Fruit fly (Drosophila melanogaster) whole organism, embryonic: ENCODE data around the gene Ctr1A.
A peak's percentile ranks its signal among the peaks of the same experiment; 100 is the strongest.

Experiments
- Abd-B ChIP-seq: fragments of 200-800 bp; sonication (Bioruptor generic); optimal IDR thresholded peaks from 2 replicates; lab custom pipeline; 2018; ENCODE audit warnings: missing biosample characterization, mild to moderate bottlenecking, missing genetic modification characterization, moderate library complexity
- Atf3 ChIP-seq: fragments of 200-800 bp; sonication (Bioruptor generic); optimal IDR thresholded peaks from 3 replicates; lab custom pipeline; 2016; ENCODE audit warnings: missing biosample characterization, missing genetic modification characterization
- BEAF-32 ChIP-seq: fragments of 200-800 bp; sonication (Bioruptor generic); optimal IDR thresholded peaks from 3 replicates; lab custom pipeline; 2017; ENCODE audit warnings: missing biosample characterization, missing genetic modification characterization, mild to moderate bottlenecking, moderate library complexity, missing genetic modification reagents
- CG10209 ChIP-seq: fragments of 200-800 bp; sonication (Bioruptor generic); optimal IDR thresholded peaks from 3 replicates; lab custom pipeline; 2017; ENCODE audit warnings: missing biosample characterization, mild to moderate bottlenecking, missing genetic modification characterization, missing genetic modification reagents
- CG10462 ChIP-seq: fragments of 200-800 bp; sonication (Bioruptor generic); optimal IDR thresholded peaks from 2 replicates; lab custom pipeline; 2016; ENCODE audit warnings: missing biosample characterization, missing genetic modification characterization
- CG10543 ChIP-seq: fragments of 200-800 bp; sonication (Bioruptor generic); optimal IDR thresholded peaks from 3 replicates; lab custom pipeline; 2017; ENCODE audit warnings: missing biosample characterization, mild to moderate bottlenecking, missing genetic modification characterization, moderate library complexity
- CG11723 ChIP-seq: fragments of 200-800 bp; sonication (Bioruptor generic); optimal IDR thresholded peaks from 2 replicates; lab custom pipeline; 2017; ENCODE audit warnings: missing biosample characterization, mild to moderate bottlenecking, missing genetic modification characterization
- CG12769 ChIP-seq: fragments of 200-800 bp; sonication (Bioruptor generic); optimal IDR thresholded peaks from 2 replicates; lab custom pipeline; 2019; ENCODE audit warnings: missing biosample characterization, mild to moderate bottlenecking, missing genetic modification characterization, moderate library complexity
- CG13894 ChIP-seq: fragments of 200-800 bp; sonication (Bioruptor generic); optimal IDR thresholded peaks from 3 replicates; lab custom pipeline; 2018; ENCODE audit warnings: missing biosample characterization, mild to moderate bottlenecking, missing genetic modification characterization, moderate library complexity
- CG1603 ChIP-seq: fragments of 200-800 bp; sonication (Bioruptor generic); optimal IDR thresholded peaks from 2 replicates; lab custom pipeline; 2019; ENCODE audit warnings: missing biosample characterization, mild to moderate bottlenecking, missing genetic modification characterization, moderate library complexity
- CG17829 ChIP-seq: fragments of 200-800 bp; optimal IDR thresholded peaks from 2 replicates; lab custom pipeline; 2019; ENCODE audit warnings: missing biosample characterization, mild to moderate bottlenecking, missing genetic modification characterization, moderate library complexity
- CG18619 ChIP-seq: fragments of 200-800 bp; sonication (Bioruptor generic); optimal IDR thresholded peaks from 3 replicates; lab custom pipeline; 2017; ENCODE audit warnings: missing biosample characterization, mild to moderate bottlenecking, missing genetic modification characterization
- CG30020 ChIP-seq: fragments of 200-800 bp; optimal IDR thresholded peaks from 2 replicates; lab custom pipeline; 2019; ENCODE audit warnings: missing biosample characterization, mild to moderate bottlenecking, missing genetic modification characterization, moderate library complexity
- CG34224 ChIP-seq: fragments of 200-800 bp; sonication (Bioruptor generic); IDR thresholded peaks from 3 replicates; pipeline ENCODE4 v1.3.6; 2022; ENCODE audit warnings: missing biosample characterization, missing genetic modification characterization; ENCODE audit not compliant: partially characterized antibody
- CG3995 ChIP-seq: fragments of 200-800 bp; sonication (Bioruptor generic); optimal IDR thresholded peaks from 3 replicates; lab custom pipeline; 2016; ENCODE audit warnings: missing biosample characterization, missing genetic modification characterization
- CG4282 ChIP-seq: fragments of 200-800 bp; sonication (Bioruptor generic); optimal IDR thresholded peaks from 2 replicates; lab custom pipeline; 2016; ENCODE audit warnings: missing biosample characterization, missing genetic modification characterization
- CG43689 ChIP-seq: fragments of 200-800 bp; sonication (Bioruptor generic); IDR thresholded peaks from 2 replicates; pipeline ENCODE4 v1.3.6; 2022; ENCODE audit warnings: missing biosample characterization, missing genetic modification characterization
- CG8290 ChIP-seq, 3 experiments: fragments of 200-800 bp; sonication (Bioruptor generic); optimal IDR thresholded peaks; 2 replicates each; lab custom pipeline; 2016 to 2019; ENCODE audit warnings: missing biosample characterization in 3 of 3, missing genetic modification characterization in 3 of 3, mild to moderate bottlenecking in 2 of 3, moderate library complexity in 1 of 3
- CTCF ChIP-seq: fragments of 200-800 bp; sonication (Bioruptor generic); optimal IDR thresholded peaks from 2 replicates; lab custom pipeline; 2017; ENCODE audit warnings: missing biosample characterization, mild to moderate bottlenecking, missing genetic modification characterization, moderate library complexity
- Dad ChIP-seq: fragments of 200-800 bp; sonication (Bioruptor generic); optimal IDR thresholded peaks from 3 replicates; lab custom pipeline; 2016; ENCODE audit warnings: missing biosample characterization, missing genetic modification characterization
- Dll ChIP-seq: fragments of 200-800 bp; sonication (Bioruptor generic); IDR thresholded peaks from 4 replicates; pipeline ENCODE4 v1.3.6; 2022; ENCODE audit warnings: missing biosample characterization, missing genetic modification characterization; ENCODE audit not compliant: partially characterized antibody
- Drgx ChIP-seq: fragments of 200-800 bp; sonication (Bioruptor generic); IDR thresholded peaks from 2 replicates; pipeline ENCODE4 v1.3.6; 2022; ENCODE audit warnings: missing biosample characterization, missing genetic modification characterization
- HmgD ChIP-seq: fragments of 200-800 bp; sonication (Bioruptor generic); optimal IDR thresholded peaks from 3 replicates; lab custom pipeline; 2016; ENCODE audit warnings: missing biosample characterization, missing genetic modification characterization
- Hmx ChIP-seq: fragments of 200-800 bp; sonication (Bioruptor generic); optimal IDR thresholded peaks from 2 replicates; lab custom pipeline; 2016; ENCODE audit warnings: missing biosample characterization, missing genetic modification characterization
- Hr39 ChIP-seq: fragments of >200 bp; optimal IDR thresholded peaks from 2 replicates; lab custom pipeline; 2017
- Max ChIP-seq: fragments of 200-800 bp; sonication (Bioruptor generic); optimal IDR thresholded peaks from 2 replicates; lab custom pipeline; 2016; ENCODE audit warnings: missing biosample characterization, mild to moderate bottlenecking, missing genetic modification characterization
- Optix ChIP-seq: fragments of 200-800 bp; sonication (Bioruptor generic); IDR thresholded peaks from 3 replicates; pipeline ENCODE4 v1.3.6; 2022; ENCODE audit warnings: missing biosample characterization, missing genetic modification characterization
- PHDP ChIP-seq: fragments of 200-800 bp; sonication (Bioruptor generic); optimal IDR thresholded peaks from 3 replicates; lab custom pipeline; 2018; ENCODE audit warnings: missing biosample characterization, mild to moderate bottlenecking, missing genetic modification characterization, moderate library complexity
- Rx ChIP-seq: fragments of 200-800 bp; sonication (Bioruptor generic); IDR thresholded peaks from 2 replicates; pipeline ENCODE4 v1.3.6; 2022; ENCODE audit warnings: missing biosample characterization, missing genetic modification characterization
- Taf1 ChIP-seq: fragments of 200-800 bp; sonication (Bioruptor generic); IDR thresholded peaks from 2 replicates; pipeline ENCODE4 v1.3.6; 2022; ENCODE audit warnings: missing biosample characterization, missing genetic modification characterization
- Tbp ChIP-seq: fragments of >200 bp; optimal IDR thresholded peaks from 2 replicates; lab custom pipeline; 2018; ENCODE audit warnings: missing biosample characterization, missing genetic modification characterization
- ara ChIP-seq: fragments of 200-800 bp; sonication (Bioruptor generic); IDR thresholded peaks from 2 replicates; pipeline ENCODE4 v1.3.6; 2022; ENCODE audit warnings: missing biosample characterization, missing genetic modification characterization
- az2 ChIP-seq: fragments of 200-800 bp; sonication (Bioruptor generic); optimal IDR thresholded peaks from 3 replicates; lab custom pipeline; 2016; ENCODE audit warnings: missing biosample characterization, missing genetic modification characterization
- bbx ChIP-seq: fragments of 200-800 bp; sonication (Bioruptor generic); IDR thresholded peaks from 2 replicates; pipeline ENCODE4 v1.3.6; 2022; ENCODE audit warnings: missing biosample characterization, missing genetic modification characterization; ENCODE audit not compliant: partially characterized antibody
- bsh ChIP-seq, 2 experiments: fragments of 200-800 bp; sonication (Bioruptor generic); optimal IDR thresholded peaks; 2 replicates each; lab custom pipeline; 2017 to 2018; ENCODE audit warnings: mild to moderate bottlenecking in 2 of 2, missing biosample characterization in 2 of 2, missing genetic modification characterization in 2 of 2, moderate library complexity in 1 of 2
- cato ChIP-seq: fragments of 200-800 bp; sonication (Bioruptor generic); optimal IDR thresholded peaks from 2 replicates; lab custom pipeline; 2016; ENCODE audit warnings: missing biosample characterization, missing genetic modification characterization, borderline replicate concordance
- chif ChIP-seq, 2 experiments: fragments of 200-800 bp; sonication (Bioruptor generic); optimal IDR thresholded peaks; 3 replicates each; lab custom pipeline; 2016; ENCODE audit warnings: missing biosample characterization in 2 of 2, missing genetic modification characterization in 2 of 2
- corto ChIP-seq: fragments of 200-800 bp; sonication (Bioruptor generic); optimal IDR thresholded peaks from 2 replicates; lab custom pipeline; 2016; ENCODE audit warnings: missing biosample characterization, mild to moderate bottlenecking, missing genetic modification characterization, moderate library complexity
- crc ChIP-seq: fragments of 200-800 bp; sonication (Bioruptor generic); optimal IDR thresholded peaks from 2 replicates; lab custom pipeline; 2016; ENCODE audit warnings: missing biosample characterization, missing genetic modification characterization
- disco-r ChIP-seq: fragments of 200-800 bp; sonication (Bioruptor generic); optimal IDR thresholded peaks from 2 replicates; lab custom pipeline; 2016; ENCODE audit warnings: missing biosample characterization, missing genetic modification characterization
- dpn ChIP-seq, 2 experiments: fragments of 200-800 bp; sonication (Bioruptor generic); optimal IDR thresholded peaks; 3 replicates each; lab custom pipeline; 2016; ENCODE audit warnings: missing biosample characterization in 2 of 2, missing genetic modification characterization in 2 of 2
- emc ChIP-seq: fragments of 200-800 bp; sonication (Bioruptor generic); optimal IDR thresholded peaks from 2 replicates; lab custom pipeline; 2016; ENCODE audit warnings: missing biosample characterization, missing genetic modification characterization
- eve ChIP-seq, 2 experiments: fragments of >200 bp; optimal IDR thresholded peaks; 2 replicates each; lab custom pipeline; 2017; ENCODE audit warnings: missing biosample characterization in 2 of 2, missing genetic modification characterization in 2 of 2
- fru ChIP-seq: fragments of >200 bp; optimal IDR thresholded peaks from 2 replicates; lab custom pipeline; 2017
- gem ChIP-seq: fragments of 200-800 bp; sonication (Bioruptor generic); optimal IDR thresholded peaks from 2 replicates; lab custom pipeline; 2019; ENCODE audit warnings: missing biosample characterization, mild to moderate bottlenecking, missing genetic modification characterization, moderate library complexity
- lov ChIP-seq, 2 experiments: fragments of 200-800 bp in 1 of 2; fragments of >200 bp in 1 of 2; sonication (Bioruptor generic) in 1 of 2; IDR thresholded peaks in 1 of 2; optimal IDR thresholded peaks in 1 of 2; 2 replicates in 1 of 2; 3 replicates in 1 of 2; pipeline versions ENCODE4 v1.3.6 to Lab custom; 2017 to 2022; ENCODE audit warnings: missing biosample characterization in 1 of 2, missing genetic modification characterization in 1 of 2
- org-1 ChIP-seq: fragments of 200-800 bp; sonication (Bioruptor generic); optimal IDR thresholded peaks from 2 replicates; lab custom pipeline; 2017; ENCODE audit warnings: missing biosample characterization, missing genetic modification characterization
- rib ChIP-seq: fragments of 200-800 bp; sonication (Bioruptor generic); IDR thresholded peaks from 2 replicates; pipeline ENCODE4 v1.3.6; 2022; ENCODE audit warnings: missing biosample characterization, missing genetic modification characterization
- slou ChIP-seq: fragments of 200-800 bp; sonication (Bioruptor generic); optimal IDR thresholded peaks from 3 replicates; lab custom pipeline; 2016; ENCODE audit warnings: missing biosample characterization, missing genetic modification characterization
- slp2 ChIP-seq: fragments of 200-800 bp; sonication (Bioruptor generic); optimal IDR thresholded peaks from 2 replicates; lab custom pipeline; 2016; ENCODE audit warnings: missing biosample characterization, missing genetic modification characterization
- tll ChIP-seq, 2 experiments: fragments of 200-800 bp in 1 of 2; fragments of >200 bp in 1 of 2; sonication (Bioruptor generic) in 1 of 2; optimal IDR thresholded peaks; 2 replicates each; lab custom pipeline; 2017 to 2019; ENCODE audit warnings: missing biosample characterization in 2 of 2, missing genetic modification characterization in 2 of 2, mild to moderate bottlenecking in 1 of 2, moderate library complexity in 1 of 2

Ctr1A gene

dm6 chrX:6698248-6698812 lies 36.9 kb downstream of the Ctr1A start, which contains the start of gene CG14440 (continued):
- TF ChIP-seq Dad (GFP tag; lab: Kevin White, UChicago) (no peak), corto (GFP tag; lab: Kevin White, UChicago) (no peak), dpn (GFP tag; optimal IDR thresholded peaks at IDR 0.05; lab: Kevin White, UChicago) (no peak), Max (GFP tag; lab: Kevin White, UChicago) (no peak), bsh (GFP tag; optimal IDR thresholded peaks at IDR 0.05; lab: Kevin White, UChicago) (peak in 1 of 2 experiments; percentile 7), CG34224 (peak; percentile 40), Rx (no peak), Optix (GFP tag; lab: Robert Waterston, UW) (no peak), Tbp (no peak), CTCF (GFP tag; lab: Kevin White, UChicago) (peak; percentile 81), Atf3 (GFP tag; lab: Kevin White, UChicago) (no peak), gem (no peak), bbx (peak; percentile 25; the same call in 1 of the 2 replicates), CG11723 (GFP tag; lab: Kevin White, UChicago) (no peak), az2 (GFP tag; lab: Kevin White, UChicago) (no peak), slp2 (GFP tag; lab: Kevin White, UChicago) (no peak), Dll (GFP tag; lab: Robert Waterston, UW) (no peak), CG1603 (tag; lab: Kevin White, UChicago) (peak; percentile 8), CG10209 (no peak), fru (lab: Kevin White, UChicago) (no peak), CG43689 (no peak), CG30020 (tag; lab: Kevin White, UChicago) (no peak), lov (optimal IDR thresholded peaks at IDR 0.05; lab: Kevin White, UChicago) (no peak), lov (GFP tag; IDR thresholded peaks at IDR 0.05; lab: Robert Waterston, UW) (no peak), BEAF-32 (GFP tag; lab: Kevin White, UChicago) (no peak), emc (GFP tag; lab: Kevin White, UChicago) (no peak), rib (GFP tag; lab: Robert Waterston, UW) (no peak), chif (GFP tag; optimal IDR thresholded peaks at IDR 0.05; lab: Kevin White, UChicago) (no peak), Abd-B (GFP tag; lab: Kevin White, UChicago) (no peak), HmgD (GFP tag; lab: Kevin White, UChicago) (no peak), Taf1 (GFP tag; lab: Robert Waterston, UW) (no peak), CG10543 (GFP tag; lab: Kevin White, UChicago) (no peak), crc (GFP tag; lab: Kevin White, UChicago) (no peak), CG3995 (GFP tag; lab: Kevin White, UChicago) (no peak), ara (no peak), CG4282 (no peak), org-1 (GFP tag; lab: Kevin White, UChicago) (no peak), eve (GFP tag; optimal IDR thresholded peaks at IDR 0.05; lab: Kevin White, UChicago) (no peak), cato (GFP tag; lab: Kevin White, UChicago) (no peak), Drgx (GFP tag; lab: Robert Waterston, UW) (no peak), CG12769 (tag; lab: Kevin White, UChicago) (no peak), PHDP (tag; lab: Kevin White, UChicago) (no peak), CG8290 (GFP tag; optimal IDR thresholded peaks at IDR 0.05; lab: Kevin White, UChicago) (no peak), CG8290 (tag; optimal IDR thresholded peaks at IDR 0.05; lab: Kevin White, UChicago) (no peak), Hr39 (lab: Kevin White, UChicago) (no peak), disco-r (GFP tag; lab: Kevin White, UChicago) (no peak), CG18619 (GFP tag; lab: Kevin White, UChicago) (no peak), Hmx (GFP tag; lab: Kevin White, UChicago) (no peak), slou (GFP tag; lab: Kevin White, UChicago) (no peak), CG17829 (no peak), CG13894 (tag; lab: Kevin White, UChicago) (no peak), CG10462 (GFP tag; lab: Kevin White, UChicago) (no peak), tll (GFP tag; optimal IDR thresholded peaks at IDR 0.05; lab: Kevin White, UChicago) (no peak)
